Fruit fly (Drosophila melanogaster): ENCODE data around the gene RpS27.
A peak's percentile ranks its signal among the peaks of the same experiment; 100 is the strongest.

Gene RpS27

DNA sequence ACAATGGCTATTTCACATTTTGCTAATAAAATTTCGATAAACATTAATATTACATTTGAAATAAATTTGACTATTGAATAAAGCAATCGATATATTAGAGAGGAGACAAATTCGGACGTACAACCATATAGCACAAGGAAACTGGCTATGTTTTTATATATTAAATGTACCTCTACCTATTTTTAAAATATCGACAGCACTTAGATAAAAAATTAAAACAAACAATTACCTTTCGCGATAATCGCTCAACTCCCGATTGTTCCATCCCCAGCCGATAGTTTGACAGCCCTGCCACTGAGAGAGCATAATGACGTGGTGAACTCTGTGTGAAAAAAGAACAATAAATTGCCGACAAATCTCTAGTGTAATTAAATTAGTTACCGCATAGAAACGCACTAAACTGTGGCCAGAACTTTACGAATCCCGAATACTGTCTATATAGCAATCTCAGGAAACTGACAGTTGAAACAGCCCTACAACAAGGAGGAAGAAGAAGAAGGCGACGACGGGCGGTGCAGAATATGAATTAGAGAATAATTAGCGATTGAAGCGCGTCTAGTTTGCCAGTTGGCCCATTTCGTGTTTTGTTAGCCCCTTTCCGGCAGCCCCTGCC lies 11.4 kb upstream of the RpS27 start, which contains the start of gene CG11857 (continued):
- TF ChIP-seq Mad (GFP tag; optimal IDR thresholded peaks at IDR 0.05), result peak; percentile 98
- peak; percentile 98 for TF ChIP-seq Sox102F (GFP tag; optimal IDR thresholded peaks at IDR 0.05)
- TF ChIP-seq CG17612 (GFP tag; IDR thresholded peaks at IDR 0.05), result peak; percentile 97
- peak; percentile 92 for TF ChIP-seq ATbp (GFP tag; optimal IDR thresholded peaks at IDR 0.05)
- peak; percentile 92 for TF ChIP-seq ewg (GFP tag; optimal IDR thresholded peaks at IDR 0.05)
- TF ChIP-seq CoRest (tag; optimal IDR thresholded peaks at IDR 0.05), result peak; percentile 99
- peak; percentile 97 for TF ChIP-seq fu2 (GFP tag; optimal IDR thresholded peaks at IDR 0.05)
- peak; percentile 98 for TF ChIP-seq bab2 (GFP tag; optimal IDR thresholded peaks at IDR 0.05)
- TF ChIP-seq CG16863 (GFP tag; optimal IDR thresholded peaks at IDR 0.05), result peak; percentile 96
- peak; percentile 92 for TF ChIP-seq CG15011 (GFP tag; optimal IDR thresholded peaks at IDR 0.05)
- TF ChIP-seq CG11560 (tag; IDR thresholded peaks at IDR 0.05), result peak; percentile 93
- TF ChIP-seq CG15601 (tag; optimal IDR thresholded peaks at IDR 0.05), result peak; percentile 96
- TF ChIP-seq Hey (tag; optimal IDR thresholded peaks at IDR 0.05), result peak; percentile 87
- TF ChIP-seq Mrtf (GFP tag; IDR thresholded peaks at IDR 0.05), result peak; percentile 99
- TF ChIP-seq Ets65A (GFP tag), result peak; percentile 100
- TF ChIP-seq cwo (GFP tag; optimal IDR thresholded peaks at IDR 0.05), result peak; percentile 90
- TF ChIP-seq CG12659 (GFP tag; optimal IDR thresholded peaks at IDR 0.05), result peak; percentile 99
- TF ChIP-seq Rx (GFP tag; IDR thresholded peaks at IDR 0.05), result peak; percentile 98
- TF ChIP-seq fd64A (GFP tag; optimal IDR thresholded peaks at IDR 0.05), result peak; percentile 78
- TF ChIP-seq TFAM (GFP tag; optimal IDR thresholded peaks at IDR 0.05), result peak; percentile 73
- TF ChIP-seq dmrt99B (tag; optimal IDR thresholded peaks at IDR 0.05), result peak; percentile 96
- peak; percentile 98 for TF ChIP-seq cas (GFP tag; IDR thresholded peaks at IDR 0.05)
- peak; percentile 91 for TF ChIP-seq CG4328 (GFP tag; optimal IDR thresholded peaks at IDR 0.05)
- TF ChIP-seq dati (GFP tag; IDR thresholded peaks at IDR 0.05), result peak; percentile 95
- TF ChIP-seq CG10147 (GFP tag; optimal IDR thresholded peaks at IDR 0.05), result peak; percentile 97
- TF ChIP-seq CG1024 (GFP tag; IDR thresholded peaks at IDR 0.05), result peak; percentile 95
- peak; percentile 96 for TF ChIP-seq Gsc (GFP tag; IDR thresholded peaks at IDR 0.05)
- TF ChIP-seq Ptx1 (GFP tag; IDR thresholded peaks at IDR 0.05), result peak; percentile 99
- TF ChIP-seq Dip2 (GFP tag; IDR thresholded peaks at IDR 0.05), result peak; percentile 80
- peak; percentile 98 for TF ChIP-seq Ada2b (GFP tag; IDR thresholded peaks at IDR 0.05)
- peak; percentile 98 for TF ChIP-seq CG4424 (GFP tag; optimal IDR thresholded peaks at IDR 0.05)
- TF ChIP-seq CG8359 (GFP tag; optimal IDR thresholded peaks at IDR 0.05; ENCODE audit: borderline replicate concordance), result peak; percentile 87
- peak; percentile 93 for TF ChIP-seq NK7.1 (GFP tag; optimal IDR thresholded peaks at IDR 0.05)
- TF ChIP-seq CG34422 (GFP tag; IDR thresholded peaks at IDR 0.05), result peak; percentile 100
- peak; percentile 100 for TF ChIP-seq BEAF-32 (GFP tag; optimal IDR thresholded peaks at IDR 0.05)
- peak; percentile 98 for TF ChIP-seq Pdp1 (GFP tag; optimal IDR thresholded peaks at IDR 0.05)
- peak; percentile 97 for TF ChIP-seq otp (GFP tag; IDR thresholded peaks at IDR 0.05)
- peak; percentile 98 for TF ChIP-seq amos (GFP tag; IDR thresholded peaks at IDR 0.05; ENCODE audit: partially characterized antibody)
- peak; percentile 98 for TF ChIP-seq mld (GFP tag; IDR thresholded peaks at IDR 0.05; ENCODE audit: partially characterized antibody)
- TF ChIP-seq Hr39 (optimal IDR thresholded peaks at IDR 0.05), result no peak
- TF ChIP-seq Oli (tag; optimal IDR thresholded peaks at IDR 0.05), result peak; percentile 96
- TF ChIP-seq Chrac-16 (GFP tag; optimal IDR thresholded peaks at IDR 0.05), result peak; percentile 99
- peak; percentile 99 for TF ChIP-seq CG17328 (GFP tag; IDR thresholded peaks at IDR 0.05)
- TF ChIP-seq CG10267 (tag; optimal IDR thresholded peaks at IDR 0.05), result peak; percentile 94
- peak in 1 of 2 experiments; percentile 54 for TF ChIP-seq eve (GFP tag; optimal IDR thresholded peaks at IDR 0.05)
- TF ChIP-seq wor (GFP tag; IDR thresholded peaks at IDR 0.05), result peak; percentile 99
- TF ChIP-seq Atf3 (GFP tag; optimal IDR thresholded peaks at IDR 0.05), result peak; percentile 98
- TF ChIP-seq CG5180 (GFP tag; optimal IDR thresholded peaks at IDR 0.05), result no peak
- TF ChIP-seq Meics (GFP tag; optimal IDR thresholded peaks at IDR 0.05), result peak; percentile 96
- peak; percentile 96 for TF ChIP-seq CG3281 (GFP tag; optimal IDR thresholded peaks at IDR 0.05)

Data from whole organism, embryonic.